Worm (Caenorhabditis elegans) whole organism, midembryonic: ENCODE measurements around the gene znf-593.

Experiments used
- T22C8.4 ChIP-seq: fragments of 200-800 bp; sonication (Bioruptor generic); IDR thresholded peaks from 2 replicates; pipeline ENCODE4 v1.3.6; 2022; ENCODE audit warnings: missing genetic modification characterization, missing compliant biosample characterization
- cog-1 ChIP-seq: sonication (generic microtip); optimal IDR thresholded peaks from 2 replicates; lab custom pipeline; 2016; ENCODE audit warnings: missing genetic modification characterization, missing compliant biosample characterization
- flt-1 ChIP-seq: fragments of 200-800 bp; sonication (Bioruptor generic); IDR thresholded peaks from 2 replicates; pipeline ENCODE4 v1.3.6; 2022; ENCODE audit warnings: missing genetic modification characterization, missing compliant biosample characterization
- klf-2 ChIP-seq: fragments of 200-800 bp; sonication (Bioruptor generic); conservative IDR thresholded peaks from 2 replicates; pipeline ENCODE4 v1.3.6; 2022; ENCODE audit warnings: missing genetic modification reagents, missing genetic modification characterization, missing compliant biosample characterization
- med-1 ChIP-seq: sonication (generic microtip); optimal IDR thresholded peaks from 2 replicates; lab custom pipeline; 2017; ENCODE audit warnings: missing genetic modification characterization, mild to moderate bottlenecking, missing compliant biosample characterization, antibody characterized with exemption, missing genetic modification reagents; ENCODE audit not compliant: insufficient read depth
- tab-1 ChIP-seq: fragments of 200-800 bp; sonication (Bioruptor generic); IDR thresholded peaks from 2 replicates; pipeline ENCODE4 v1.3.6; 2022; ENCODE audit warnings: missing genetic modification characterization, missing compliant biosample characterization
- ztf-23 ChIP-seq: fragments of 200-800 bp; sonication (Bioruptor generic); IDR thresholded peaks from 2 replicates; pipeline ENCODE4 v1.3.6; 2022; ENCODE audit warnings: missing genetic modification reagents, missing genetic modification characterization, missing compliant biosample characterization
- ztf-29 ChIP-seq: fragments of 200-800 bp; sonication (Bioruptor generic); IDR thresholded peaks from 2 replicates; pipeline ENCODE4 v1.3.6; 2022; ENCODE audit warnings: missing genetic modification reagents, missing genetic modification characterization, missing compliant biosample characterization

DNA sequence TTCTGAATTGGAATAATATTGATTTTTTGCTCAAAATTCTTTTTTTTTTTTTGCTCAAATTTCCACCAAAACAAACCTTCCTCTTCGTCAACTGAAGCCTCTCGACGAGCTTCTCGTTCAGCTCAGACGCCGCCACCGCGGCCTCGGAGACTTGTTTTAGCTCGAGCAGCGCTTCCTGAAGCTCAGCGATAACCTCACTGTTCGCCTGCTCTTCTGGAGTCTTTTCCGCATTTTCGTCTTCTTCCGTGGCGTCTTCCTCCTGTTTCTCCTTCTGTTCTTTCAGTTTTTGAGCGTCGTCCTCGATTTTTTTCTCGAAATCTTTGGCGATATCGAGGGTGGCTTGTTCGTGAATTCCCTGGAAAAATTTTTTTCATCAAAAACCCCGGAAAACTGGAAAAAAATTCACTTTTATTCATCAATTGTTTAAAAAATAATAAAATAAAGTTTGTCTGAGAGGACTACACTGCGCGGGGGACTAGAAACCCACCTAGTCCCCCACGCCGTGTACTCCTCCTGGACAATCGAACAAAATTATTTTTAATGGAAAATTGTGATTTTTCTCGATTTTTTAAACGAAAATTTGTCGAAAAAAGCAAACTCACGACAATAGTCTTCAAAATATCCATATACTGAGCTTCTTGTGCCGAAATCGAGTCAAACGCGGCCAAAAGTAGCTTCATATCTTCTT is 27.7 kb upstream of the znf-593 start:
- TF ChIP-seq flt-1 (peak; percentile 76), ztf-29 (GFP tag; lab: Robert Waterston, UW) (peak; percentile 22; the same call in 1 of the 2 replicates), med-1 (GFP tag; lab: Kevin White, UChicago) (no peak), cog-1 (tag; lab: Kevin White, UChicago) (peak; percentile 10), T22C8.4 (GFP tag; lab: Robert Waterston, UW) (peak; percentile 62), klf-2 (peak; percentile 54; the same call in 1 of the 2 replicates), ztf-23 (GFP tag; lab: Robert Waterston, UW) (0 out of 2 replicates have a peak, but pooled peaks have one; percentile 32), tab-1 (GFP tag; lab: Robert Waterston, UW) (no peak)
